Worm (Caenorhabditis elegans): ENCODE results near the gene cest-10.

DNA sequence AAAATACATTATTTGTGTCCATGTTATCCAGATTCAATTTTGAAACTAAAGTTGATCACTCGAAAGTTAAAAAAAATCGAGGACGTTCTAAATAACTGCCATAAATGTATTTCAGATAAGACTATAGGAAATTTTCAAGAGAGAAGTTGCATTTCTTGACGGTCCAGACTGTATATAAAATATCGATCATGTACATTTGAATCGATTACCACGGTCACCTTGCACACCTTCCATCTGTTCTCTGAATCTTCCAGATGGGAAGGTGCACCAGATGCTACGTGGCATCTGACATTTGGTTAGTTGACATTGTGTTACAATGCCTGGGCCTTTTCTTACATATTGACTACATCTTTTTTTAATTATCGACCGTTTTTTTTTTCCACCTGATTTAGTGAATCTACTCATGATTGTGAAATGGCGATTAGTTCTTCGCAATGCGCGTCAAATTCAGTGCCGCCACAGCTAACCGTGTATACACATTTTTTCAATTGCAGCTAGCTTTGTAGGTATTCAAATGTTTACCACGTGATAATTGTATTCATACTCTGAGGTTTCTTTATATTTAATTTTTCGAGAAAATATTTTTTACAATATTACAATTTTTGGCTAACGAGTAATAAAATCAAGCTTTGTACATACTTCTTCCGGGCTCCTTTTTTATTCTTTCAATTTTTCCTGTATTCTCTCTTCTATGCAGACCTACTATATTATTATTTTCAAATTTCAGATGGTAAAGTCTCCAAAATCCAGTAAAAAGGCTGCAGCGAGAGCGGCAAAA is 12.2 kb upstream of the cest-10 start, which contains the start of gene skr-16:
- TF ChIP-seq F13C5.2 (tag; optimal IDR thresholded peaks at IDR 0.05) (no peak), ama-1 (optimal IDR thresholded peaks at IDR 0.05) (no peak), B0310.2 (tag; optimal IDR thresholded peaks at IDR 0.05) (no peak), tbx-37 (GFP tag; conservative IDR thresholded peaks at IDR 0.05) (no peak), tbx-11 (GFP tag; IDR thresholded peaks at IDR 0.05) (no peak), flt-1 (GFP tag; IDR thresholded peaks at IDR 0.05) (no peak), hmg-4 (GFP tag; optimal IDR thresholded peaks at IDR 0.05) (no peak), ets-7 (tag; optimal IDR thresholded peaks at IDR 0.05) (no peak), scrt-1 (GFP tag; IDR thresholded peaks at IDR 0.05) (no peak), ceh-36 (tag; optimal IDR thresholded peaks at IDR 0.05) (no peak), tra-4 (tag; optimal IDR thresholded peaks at IDR 0.05) (no peak)
